Worm (Caenorhabditis elegans): ENCODE measurements around the gene R05F9.7.
"Not testable (repeated sequence)": the region's sequence is repeated elsewhere in the genome, so short reads cannot be mapped to it uniquely, and the experiment has no call there.

Gene R05F9.7

DNA sequence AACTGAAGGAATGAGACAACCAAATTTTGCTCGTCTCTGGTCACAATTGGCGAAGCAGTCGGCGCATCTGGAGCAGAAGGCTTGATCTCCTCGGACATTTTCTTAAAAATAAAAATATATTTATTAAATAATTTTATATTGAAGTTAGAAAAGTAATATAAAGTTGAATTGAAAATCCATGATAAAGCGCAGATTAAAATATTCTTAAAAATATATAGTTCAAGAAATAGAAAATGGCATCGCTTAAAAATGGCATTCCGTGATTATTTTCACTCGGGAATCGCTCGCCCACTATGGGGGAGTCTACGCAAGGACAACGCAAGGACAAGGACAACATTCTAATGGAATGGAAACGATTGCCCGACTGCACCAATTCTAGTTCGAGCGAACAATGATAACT lies 17.6 kb downstream of the R05F9.7 start, which contains the start of gene sgt-1:
sgt-1 (minus strand) TSS at position 101 of the 400 bp plus-strand sequence.
- not testable (repeated sequence) for TF ChIP-seq elt-3, ztf-4, mdl-1 (tag; optimal IDR thresholded peaks at IDR 0.05)

- no peak for TF ChIP-seq nhr-23 (tag; optimal IDR thresholded peaks at IDR 0.05)
- peak; percentile 70 for TF ChIP-seq sma-9 (GFP tag; optimal IDR thresholded peaks at IDR 0.05)
- no peak for TF ChIP-seq sma-9 (tag; optimal IDR thresholded peaks at IDR 0.05)
- TF ChIP-seq nhr-77 (tag; optimal IDR thresholded peaks at IDR 0.05) = no peak
- TF ChIP-seq unc-62 (GFP tag; optimal IDR thresholded peaks at IDR 0.05) = no peak
- TF ChIP-seq lin-39 (tag; optimal IDR thresholded peaks at IDR 0.05) = no peak
- no peak for TF ChIP-seq nhr-12 (tag; optimal IDR thresholded peaks at IDR 0.05)
- TF ChIP-seq crh-2 (tag; optimal IDR thresholded peaks at IDR 0.05) = peak; percentile 87
- peak; percentile 39 for TF ChIP-seq ztf-4 (tag; optimal IDR thresholded peaks at IDR 0.05)
- peak; percentile 71 for TF ChIP-seq fos-1 (tag; optimal IDR thresholded peaks at IDR 0.05)
- TF ChIP-seq lsy-2 (tag; optimal IDR thresholded peaks at IDR 0.05) = peak in 1 of 2 experiments; percentile 83
- TF ChIP-seq egl-27 (tag; optimal IDR thresholded peaks at IDR 0.05) = no peak
- TF ChIP-seq mdl-1 (tag; optimal IDR thresholded peaks at IDR 0.05) = peak; percentile 38 to 59
- no peak for TF ChIP-seq sma-3 (GFP tag; optimal IDR thresholded peaks at IDR 0.05)
- TF ChIP-seq elt-1 (tag; optimal IDR thresholded peaks at IDR 0.05) = no peak
- no peak for TF ChIP-seq blmp-1 (tag; optimal IDR thresholded peaks at IDR 0.05; ENCODE audit: insufficient read depth)
- TF ChIP-seq unc-39 (tag; optimal IDR thresholded peaks at IDR 0.05) = no peak
- no peak for TF ChIP-seq nhr-10 (tag; optimal IDR thresholded peaks at IDR 0.05)
- peak; percentile 6 for TF ChIP-seq nhr-6 (tag; optimal IDR thresholded peaks at IDR 0.05)
- TF ChIP-seq lin-13 (GFP tag; optimal IDR thresholded peaks at IDR 0.05) = peak; percentile 58
- TF ChIP-seq zag-1 (tag; optimal IDR thresholded peaks at IDR 0.05) = peak; percentile 51
- peak; percentile 31 for TF ChIP-seq nhr-21 (tag; optimal IDR thresholded peaks at IDR 0.05)
- TF ChIP-seq F13H6.1 (tag; optimal IDR thresholded peaks at IDR 0.05) = peak; percentile 76
- TF ChIP-seq nhr-11 (tag; optimal IDR thresholded peaks at IDR 0.05) = no peak
- no peak for TF ChIP-seq ceh-82 (tag; optimal IDR thresholded peaks at IDR 0.05)
- no peak for TF ChIP-seq ZK546.5 (tag; optimal IDR thresholded peaks at IDR 0.05)
- peak; percentile 59 for TF ChIP-seq ama-1 (optimal IDR thresholded peaks at IDR 0.05)
- no peak for TF ChIP-seq elt-3 (tag; optimal IDR thresholded peaks at IDR 0.05)
- no peak for TF ChIP-seq ceh-16 (tag; optimal IDR thresholded peaks at IDR 0.05)
- no peak for TF ChIP-seq mbf-1 (tag; optimal IDR thresholded peaks at IDR 0.05)
- TF ChIP-seq aly-2 (tag; optimal IDR thresholded peaks at IDR 0.05) = no peak
- peak; percentile 71 for TF ChIP-seq gmeb-1 (tag; optimal IDR thresholded peaks at IDR 0.05)
- no peak for TF ChIP-seq dmd-4 (tag; optimal IDR thresholded peaks at IDR 0.05)
- TF ChIP-seq C34F6.9 (tag; optimal IDR thresholded peaks at IDR 0.05) = peak; percentile 92
- peak; percentile 41 for TF ChIP-seq lin-11 (tag; optimal IDR thresholded peaks at IDR 0.05)
- no peak for TF ChIP-seq nhr-237 (tag; optimal IDR thresholded peaks at IDR 0.05)
- TF ChIP-seq R02D3.7 (tag; optimal IDR thresholded peaks at IDR 0.05) = no peak
- no peak for TF ChIP-seq skn-1 (tag; optimal IDR thresholded peaks at IDR 0.05)
- TF ChIP-seq Y55F3AM.14 (GFP tag; optimal IDR thresholded peaks at IDR 0.05) = no peak
- peak; percentile 89 for TF ChIP-seq nhr-129 (tag; optimal IDR thresholded peaks at IDR 0.05)
- no peak for TF ChIP-seq alr-1 (tag; optimal IDR thresholded peaks at IDR 0.05)
- no peak for TF ChIP-seq ztf-11 (tag; optimal IDR thresholded peaks at IDR 0.05)
- TF ChIP-seq mab-5 (tag; optimal IDR thresholded peaks at IDR 0.05) = peak; percentile 25
- peak; percentile 93 for TF ChIP-seq unc-55 (GFP tag; optimal IDR thresholded peaks at IDR 0.05)
- no peak for TF ChIP-seq peb-1 (tag; optimal IDR thresholded peaks at IDR 0.05)
- no peak for TF ChIP-seq ztf-1 (GFP tag; conservative IDR thresholded peaks at IDR 0.05)
- peak; percentile 69 for TF ChIP-seq nhr-25 (tag; optimal IDR thresholded peaks at IDR 0.05)
- TF ChIP-seq snpc-4 (tag; optimal IDR thresholded peaks at IDR 0.05) = peak; percentile 64
- peak; percentile 43 for TF ChIP-seq sem-4 (tag; optimal IDR thresholded peaks at IDR 0.05)
These were observed 18.2 kb downstream of the R05F9.7 start for ce11 chrII:4904277-4904676.
